Worm (Caenorhabditis elegans) whole organism, late embryonic: ENCODE data around the gene F47D12.7.

Source experiments
- C08G9.2 ChIP-seq: sonication (generic microtip); optimal IDR thresholded peaks from 2 replicates; lab custom pipeline; 2016; ENCODE audit warnings: mild to moderate bottlenecking, missing genetic modification characterization, moderate library complexity, missing compliant biosample characterization
- T23F11.4 ChIP-seq: fragments of 200-800 bp; sonication (Bioruptor generic); optimal IDR thresholded peaks from 2 replicates; lab custom pipeline; 2018; ENCODE audit warnings: mild to moderate bottlenecking, missing genetic modification characterization, missing compliant biosample characterization
- ceh-24 ChIP-seq: sonication (generic microtip); optimal IDR thresholded peaks from 2 replicates; lab custom pipeline; 2016; ENCODE audit warnings: mild to moderate bottlenecking, missing genetic modification characterization, missing compliant biosample characterization
- ceh-6 ChIP-seq: fragments of 200-800 bp; sonication (Bioruptor generic); optimal IDR thresholded peaks from 2 replicates; lab custom pipeline; 2018; ENCODE audit warnings: mild to moderate bottlenecking, missing genetic modification characterization, missing compliant biosample characterization
- ets-4 ChIP-seq: sonication (generic microtip); optimal IDR thresholded peaks from 2 replicates; lab custom pipeline; 2016; ENCODE audit warnings: missing genetic modification characterization, missing compliant biosample characterization
- hlh-30 ChIP-seq: sonication (generic microtip); optimal IDR thresholded peaks from 2 replicates; lab custom pipeline; 2017; ENCODE audit warnings: antibody characterized with exemption, missing genetic modification characterization, missing compliant biosample characterization; ENCODE audit not compliant: insufficient read depth
- lim-6 ChIP-seq: sonication (generic microtip); optimal IDR thresholded peaks from 2 replicates; lab custom pipeline; 2016; ENCODE audit warnings: missing genetic modification characterization, missing compliant biosample characterization
- mec-3 ChIP-seq: sonication (generic microtip); optimal IDR thresholded peaks from 2 replicates; lab custom pipeline; 2016; ENCODE audit warnings: borderline replicate concordance, missing genetic modification characterization, missing compliant biosample characterization
- pqm-1 ChIP-seq: sonication (generic microtip); optimal IDR thresholded peaks from 2 replicates; lab custom pipeline; 2016; ENCODE audit warnings: missing genetic modification characterization, missing compliant biosample characterization

- TF ChIP-seq ceh-6 (no peak), ceh-24 (tag; lab: Kevin White, UChicago) (no peak), hlh-30 (tag; lab: Kevin White, UChicago) (no peak), pqm-1 (tag; lab: Kevin White, UChicago) (no peak), C08G9.2 (tag; lab: Kevin White, UChicago) (no peak), lim-6 (no peak), mec-3 (no peak), T23F11.4 (no peak), ets-4 (tag; lab: Kevin White, UChicago) (no peak)
These were observed 38.5 kb upstream of the F47D12.7 start for ce11 chrIII:6334364-6334763.
